Worm (Caenorhabditis elegans): ENCODE results near the gene F41E6.7.

ce11 chrV:8618738-8619137 lies 19.6 kb upstream of the F41E6.7 start, which contains the start of gene grd-5:
- TF ChIP-seq nhr-77 (tag; optimal IDR thresholded peaks at IDR 0.05) (no peak), ama-1 (optimal IDR thresholded peaks at IDR 0.05) (no peak), Y75B8A.6 (GFP tag; IDR thresholded peaks at IDR 0.05) (no peak), zag-1 (tag; optimal IDR thresholded peaks at IDR 0.05) (no peak), lin-15B (tag; optimal IDR thresholded peaks at IDR 0.05) (no peak), unc-130 (GFP tag; optimal IDR thresholded peaks at IDR 0.05) (no peak), dve-1 (tag; optimal IDR thresholded peaks at IDR 0.05; ENCODE audit: insufficient read depth) (no peak), nhr-76 (tag; optimal IDR thresholded peaks at IDR 0.05) (no peak), madf-5 (GFP tag; IDR thresholded peaks at IDR 0.05) (no peak), daf-12 (tag; optimal IDR thresholded peaks at IDR 0.05) (no peak)
